Fruit fly (Drosophila melanogaster): Measurements from ENCODE around the gene CG32988.

CG32988 gene

DNA sequence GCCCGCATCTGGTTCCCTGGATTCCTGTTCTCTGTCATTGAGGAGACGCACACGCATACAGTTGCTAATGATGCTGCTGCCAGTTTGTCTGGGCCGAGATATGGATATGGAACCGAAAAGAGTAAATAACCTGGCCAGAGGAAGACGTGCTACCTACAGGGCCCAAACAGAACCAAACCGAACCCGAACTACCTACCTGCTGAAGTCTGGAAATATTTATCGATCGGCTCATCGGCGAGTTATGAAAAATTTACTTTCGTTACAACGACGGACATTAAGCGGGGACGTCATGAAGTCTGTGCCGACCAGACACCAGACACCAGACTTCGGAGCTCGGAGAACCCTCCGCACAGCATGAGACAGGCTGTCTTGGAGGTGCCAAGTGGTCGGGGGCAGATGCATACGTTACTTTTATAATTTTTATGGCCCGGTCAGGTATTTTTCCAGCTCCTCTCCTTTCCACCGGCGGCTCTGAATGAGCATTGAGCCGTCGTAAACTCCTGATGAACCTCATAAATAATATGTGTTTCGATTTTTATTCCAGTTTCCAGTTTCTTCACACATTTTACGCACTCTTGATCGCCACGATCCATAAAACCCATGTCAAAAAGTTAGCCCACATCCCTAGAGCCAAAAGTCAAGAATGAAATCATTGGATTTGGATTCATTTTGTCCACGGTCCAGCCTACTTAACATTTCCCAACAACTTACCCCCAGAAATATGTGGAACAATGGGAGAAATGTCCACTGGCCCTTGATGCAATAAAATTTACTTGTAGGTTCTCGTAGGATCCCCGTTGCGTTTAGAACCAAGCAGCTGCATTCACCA, 17.7 kb upstream of the CG32988 start:
- TF ChIP-seq CG17801 (GFP tag; optimal IDR thresholded peaks at IDR 0.05; ENCODE audit: partially characterized antibody), result no peak

- no peak for TF ChIP-seq CG17801 (GFP tag; optimal IDR thresholded peaks at IDR 0.05; ENCODE audit: partially characterized antibody)
Observed at dm6 chr2L:8849170-8849569, 15.5 kb upstream of the CG32988 start.

DNA sequence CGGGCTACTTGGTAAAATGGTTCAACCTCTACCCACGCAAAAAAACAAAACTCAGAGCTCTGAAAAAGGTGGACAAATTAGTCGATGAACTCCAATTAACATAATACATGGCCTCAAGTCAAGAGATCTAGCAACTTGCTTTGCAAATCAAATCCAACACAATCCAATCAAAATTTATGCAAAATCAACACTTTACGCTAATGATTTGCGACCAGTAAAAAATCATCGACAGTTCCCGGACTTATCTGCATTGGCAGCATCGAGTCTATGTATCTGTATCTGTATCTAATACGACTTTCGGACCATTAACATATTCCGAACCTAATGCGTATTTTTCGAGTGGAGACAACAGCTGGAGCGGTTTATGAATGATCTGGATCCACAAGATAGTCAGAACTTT, 13.6 kb upstream of the CG32988 start:
- TF ChIP-seq CG17801 (GFP tag; optimal IDR thresholded peaks at IDR 0.05; ENCODE audit: partially characterized antibody), result no peak

- TF ChIP-seq CG17801 (GFP tag; optimal IDR thresholded peaks at IDR 0.05; ENCODE audit: partially characterized antibody), result no peak
Observed at dm6 chr2L:8852235-8852634, 12.4 kb upstream of the CG32988 start.

DNA sequence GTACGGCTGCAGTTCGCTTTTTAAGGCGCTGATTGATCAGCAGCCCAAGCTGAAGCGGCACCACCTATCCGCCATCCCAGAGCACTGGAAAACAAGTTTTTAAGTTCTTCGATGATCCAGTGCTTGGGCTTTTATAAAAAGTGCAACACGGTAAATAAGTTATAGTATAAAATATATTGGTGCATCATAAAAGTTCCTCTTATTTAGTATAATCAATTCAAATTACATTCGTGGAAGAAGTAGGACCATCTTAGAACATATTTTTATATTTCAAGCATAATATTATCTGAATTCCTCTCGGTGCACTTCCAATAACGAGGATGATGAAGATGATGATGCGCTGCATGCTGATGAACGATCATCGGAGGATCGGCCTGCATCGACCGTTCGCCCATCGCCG, 9.2 kb upstream of the CG32988 start:
- TF ChIP-seq CG17801 (GFP tag; optimal IDR thresholded peaks at IDR 0.05; ENCODE audit: partially characterized antibody), result no peak

DNA sequence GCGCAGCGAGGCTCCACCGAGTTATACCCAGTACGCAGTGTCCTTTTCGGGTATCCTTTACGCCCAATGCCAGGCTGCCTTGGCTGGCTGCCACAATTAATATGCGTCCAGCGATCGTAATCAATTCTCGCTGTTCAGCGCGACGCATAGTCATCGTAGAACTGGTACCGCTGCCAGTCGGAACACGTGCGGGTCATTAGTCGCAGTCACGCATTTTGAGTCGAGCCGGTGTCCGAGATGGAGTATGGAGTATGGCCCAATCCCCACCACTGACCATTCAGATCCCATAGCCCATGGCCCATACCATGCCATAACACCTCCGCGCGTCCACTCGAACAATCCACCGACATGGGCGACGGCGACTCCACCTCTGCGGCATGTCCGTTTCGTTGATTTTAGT, 6.9 kb upstream of the CG32988 start:
- TF ChIP-seq CG17801 (GFP tag; optimal IDR thresholded peaks at IDR 0.05; ENCODE audit: partially characterized antibody), result no peak

DNA sequence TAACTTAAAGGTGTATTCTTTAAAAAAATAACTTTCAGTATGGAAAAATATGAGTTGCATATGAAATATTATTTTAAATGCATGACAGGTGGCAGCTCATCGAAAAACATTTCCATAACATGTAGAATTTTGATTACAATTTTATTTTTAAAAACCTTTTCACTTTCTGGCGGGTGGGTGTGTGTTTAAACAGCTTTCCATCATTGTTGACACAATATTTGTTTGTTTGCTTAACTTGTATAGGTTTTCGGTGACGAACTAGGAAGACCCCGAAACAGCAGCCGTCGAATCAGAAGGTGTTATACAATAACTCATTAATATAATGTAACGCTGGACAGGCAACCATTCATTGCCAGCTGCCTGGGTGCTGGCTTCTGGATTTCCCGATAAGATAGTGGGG, 4.8 kb upstream of the CG32988 start:
- no peak for TF ChIP-seq CG17801 (GFP tag; optimal IDR thresholded peaks at IDR 0.05; ENCODE audit: partially characterized antibody)

DNA sequence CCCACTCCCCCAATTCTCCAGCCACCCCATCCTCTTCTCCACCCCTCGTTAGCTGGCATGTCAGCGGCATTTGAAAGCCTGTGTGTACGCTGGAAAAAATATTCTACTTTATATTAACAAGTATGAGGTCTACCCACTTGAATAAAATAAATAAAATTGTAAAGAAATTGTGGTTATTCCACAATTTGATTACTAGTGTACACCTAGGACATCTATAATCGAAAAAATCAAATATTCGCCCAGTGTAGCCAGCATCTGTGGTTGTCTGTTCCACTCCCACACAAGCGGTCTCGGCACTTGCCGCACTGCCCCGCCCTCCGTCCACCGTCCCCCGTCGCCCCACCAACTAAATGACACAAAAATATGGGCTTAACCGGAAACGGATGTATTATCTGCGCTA, 3.9 kb upstream of the CG32988 start:
- no peak for TF ChIP-seq CG17801 (GFP tag; optimal IDR thresholded peaks at IDR 0.05; ENCODE audit: partially characterized antibody)

dm6 chr2L:8862476-8862875, 2.2 kb upstream of the CG32988 start, which contains the start of gene CG32986:
Gene CG32986, plus strand, starts transcription at chr2L:8862776.
- no peak for TF ChIP-seq CG17801 (GFP tag; optimal IDR thresholded peaks at IDR 0.05; ENCODE audit: partially characterized antibody)

dm6 chr2L:8863511-8863910, 1.2 kb upstream of the CG32988 start, which contains the start of gene CG32987:
Gene CG32987, plus strand, starts transcription at chr2L:8863811.
- no peak for TF ChIP-seq CG17801 (GFP tag; optimal IDR thresholded peaks at IDR 0.05; ENCODE audit: partially characterized antibody)

DNA sequence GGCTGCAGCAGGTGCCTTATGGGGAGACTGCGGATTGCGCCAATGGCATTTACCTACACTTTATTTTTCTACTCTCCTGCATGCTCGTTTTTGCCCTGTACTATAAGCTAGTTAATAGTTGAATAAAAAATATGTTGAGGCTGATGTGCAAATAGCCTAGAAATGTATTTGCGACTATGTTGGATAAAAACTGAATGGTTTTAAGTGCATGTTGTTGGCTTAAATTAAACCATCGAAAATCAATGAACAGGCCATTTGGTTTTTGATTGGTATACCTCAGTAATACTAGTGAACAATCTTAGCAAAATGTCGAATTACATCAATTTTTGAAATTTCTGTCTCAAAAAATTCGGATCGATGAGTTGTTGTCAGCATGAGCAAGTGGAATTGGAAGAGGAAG, 886 bp downstream of the CG32988 start, which contains the start of gene CG32983:
Gene CG32983, plus strand, starts transcription at position 301 of the 400 bp plus-strand sequence.
- TF ChIP-seq CG17801 (GFP tag; optimal IDR thresholded peaks at IDR 0.05; ENCODE audit: partially characterized antibody), result no peak

DNA sequence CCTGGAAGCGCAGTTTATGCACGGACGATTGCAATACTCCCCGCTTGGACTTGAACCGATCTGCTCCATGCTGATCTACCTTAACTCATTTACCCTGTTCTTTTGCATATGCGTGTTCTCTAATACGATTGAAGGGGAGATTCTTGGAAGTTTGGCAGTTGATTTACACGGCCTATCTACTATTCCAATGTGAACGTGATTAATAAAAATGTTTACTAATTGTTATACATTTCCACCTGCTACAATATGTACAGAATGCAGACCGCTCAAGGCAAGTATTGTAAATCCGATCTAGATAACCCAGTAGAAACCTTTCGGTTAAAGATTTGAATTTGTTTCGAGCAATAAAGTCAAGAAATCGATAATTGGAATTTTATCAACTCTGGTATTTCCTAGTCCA, 1.8 kb downstream of the CG32988 start, which contains the start of gene CG9483:
Gene CG9483, plus strand, starts transcription at position 301 of the 400 bp plus-strand sequence.
- no peak for TF ChIP-seq CG17801 (GFP tag; optimal IDR thresholded peaks at IDR 0.05; ENCODE audit: partially characterized antibody)

dm6 chr2L:8871677-8872076, 7.0 kb downstream of the CG32988 start:
- no peak for TF ChIP-seq CG17801 (GFP tag; optimal IDR thresholded peaks at IDR 0.05; ENCODE audit: partially characterized antibody)

DNA sequence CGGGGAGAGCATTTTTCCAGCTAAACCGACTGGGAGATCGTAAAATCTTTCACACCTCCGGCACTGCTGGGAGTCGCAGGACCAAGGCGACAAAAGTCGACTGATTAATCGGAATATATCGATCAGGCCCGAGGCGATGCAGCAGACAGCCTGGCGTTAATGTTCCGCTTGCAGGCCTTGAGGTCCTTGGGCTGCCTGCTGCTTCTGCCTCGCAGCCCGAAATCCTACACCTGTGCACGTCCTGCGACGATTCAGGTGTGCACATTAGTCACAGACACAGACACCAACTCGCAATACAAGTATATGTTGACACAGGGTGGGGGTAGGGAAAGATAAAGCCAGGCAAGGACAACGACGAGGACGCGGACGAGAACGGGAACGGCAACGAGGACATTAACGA, 11.2 kb downstream of the CG32988 start:
- no peak for TF ChIP-seq CG17801 (GFP tag; optimal IDR thresholded peaks at IDR 0.05; ENCODE audit: partially characterized antibody)

dm6 chr2L:8879241-8879931, 14.7 kb downstream of the CG32988 start:
- no peak for TF ChIP-seq CG17801 (GFP tag; optimal IDR thresholded peaks at IDR 0.05; ENCODE audit: partially characterized antibody)

DNA sequence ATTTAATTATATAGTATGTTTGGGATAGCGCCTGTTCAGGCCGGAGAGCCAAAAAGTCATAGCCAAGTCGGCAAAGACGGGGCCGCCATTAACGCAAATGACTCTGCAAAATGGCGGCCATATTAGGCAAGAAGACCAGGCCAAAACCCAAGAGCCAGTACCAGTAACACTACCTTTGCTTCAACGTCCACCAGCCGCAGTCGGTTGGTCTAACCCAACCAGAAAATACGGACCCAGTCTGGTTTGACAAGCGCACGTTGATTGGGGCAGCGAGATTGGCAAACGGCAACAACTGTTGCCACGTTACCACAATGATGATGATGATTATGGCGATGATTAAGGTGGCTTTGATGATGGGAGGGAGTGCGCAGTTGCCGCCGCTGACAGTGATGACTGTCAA, 16.4 kb downstream of the CG32988 start:
- no peak for TF ChIP-seq CG17801 (GFP tag; optimal IDR thresholded peaks at IDR 0.05; ENCODE audit: partially characterized antibody)
